Worm (Caenorhabditis elegans): Measurements from ENCODE around the gene srh-132.

DNA sequence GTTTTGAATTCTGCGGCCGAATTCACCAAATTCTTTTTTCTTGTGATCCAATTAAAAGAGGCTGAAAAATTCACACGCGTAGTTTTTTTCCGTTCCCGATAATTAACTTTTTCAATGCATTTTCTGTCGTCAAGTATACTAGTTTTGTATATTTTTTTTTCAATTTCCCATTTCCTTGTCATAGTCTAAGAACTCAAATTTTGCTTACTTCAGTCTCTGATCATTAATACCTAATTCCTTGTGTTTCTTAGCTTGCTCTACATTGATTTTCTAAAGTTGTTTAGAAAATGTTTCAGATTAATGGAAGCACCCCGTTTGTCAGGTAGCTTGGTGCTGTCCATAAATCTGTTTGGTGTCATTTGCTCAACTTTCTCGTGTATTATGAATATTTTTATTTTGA is 20.8 kb downstream of the srh-132 start, which contains the start of gene srbc-27:
- TF ChIP-seq ztf-22 (GFP tag; optimal IDR thresholded peaks at IDR 0.05) = no peak
- no peak for TF ChIP-seq gei-17 (GFP tag; optimal IDR thresholded peaks at IDR 0.05)
- no peak for TF ChIP-seq akir-1 (GFP tag; optimal IDR thresholded peaks at IDR 0.05)
